Fruit fly (Drosophila melanogaster) Kc167 (cell line): ENCODE measurements around the gene P5cr.

Experiments
- Myc ChIP-seq: fragments of >200 bp; optimal IDR thresholded peaks from 2 replicates; lab custom pipeline; 2017; ENCODE audit warnings: missing external identifiers
- Sin3A ChIP-seq: fragments of >200 bp; optimal IDR thresholded peaks from 2 replicates; lab custom pipeline; 2018; ENCODE audit warnings: missing external identifiers
- h ChIP-seq: fragments of >200 bp; optimal IDR thresholded peaks from 3 replicates; lab custom pipeline; 2018; ENCODE audit warnings: missing external identifiers
- insv ChIP-seq: fragments of >200 bp; optimal IDR thresholded peaks from 3 replicates; lab custom pipeline; 2018; ENCODE audit warnings: missing external identifiers
- psq ChIP-seq: fragments of >200 bp; optimal IDR thresholded peaks from 2 replicates; lab custom pipeline; 2017; ENCODE audit warnings: missing external identifiers
- ttk ChIP-seq: sonication (Bioruptor generic); optimal IDR thresholded peaks from 2 replicates; lab custom pipeline; 2017; ENCODE audit warnings: missing external identifiers

DNA sequence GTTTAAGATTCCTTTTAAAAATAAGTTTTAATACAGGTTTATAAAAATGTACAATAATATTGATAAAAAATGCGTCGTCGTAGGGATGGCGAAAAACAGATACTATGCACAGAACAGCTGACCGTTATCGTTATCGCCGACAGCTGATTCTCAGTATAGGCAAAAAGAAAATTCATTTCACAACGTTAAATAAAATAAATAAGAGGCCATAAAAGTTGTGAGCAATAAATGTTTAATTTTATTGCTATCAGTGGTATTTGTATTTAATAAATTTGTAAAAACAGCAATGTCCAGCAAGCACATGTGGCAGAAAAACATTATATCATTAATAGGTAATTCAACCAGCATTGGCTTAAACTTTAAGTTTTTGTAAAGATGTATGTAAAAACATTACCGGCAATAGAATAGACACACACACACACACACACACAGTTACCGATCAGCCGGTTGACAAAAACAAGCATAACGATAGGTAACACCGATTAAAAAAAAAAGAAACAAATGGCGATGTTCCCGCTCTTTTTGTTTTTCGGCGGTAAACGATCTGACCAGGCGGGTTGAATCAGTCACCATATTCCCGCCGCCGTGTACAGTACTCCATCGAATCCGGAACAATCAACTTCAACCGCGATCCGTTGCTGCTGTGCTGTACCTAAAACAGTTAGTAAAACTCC, 47.7 kb upstream of the P5cr start, which contains the start of the genes dnk and Smu1:
- TF ChIP-seq h (no peak), psq (lab: Kevin White, UChicago) (no peak), Myc (lab: Kevin White, UChicago) (no peak), insv (no peak), Sin3A (lab: Kevin White, UChicago) (no peak), ttk (lab: Kevin White, UChicago) (no peak)
